Worm (Caenorhabditis elegans) whole organism, L1 larva: ENCODE results near the gene col-153.
A peak's percentile ranks its signal among the peaks of the same experiment; 100 is the strongest.

ENCODE experiments used
- C34B4.2 ChIP-seq: sonication (generic microtip); optimal IDR thresholded peaks from 2 replicates; lab custom pipeline; 2017; ENCODE audit warnings: mild to moderate bottlenecking, missing genetic modification characterization, missing compliant biosample characterization
- F16B12.6 ChIP-seq: fragments of 150-350 bp; optimal IDR thresholded peaks from 2 replicates; lab custom pipeline; 2014; ENCODE audit warnings: missing biosample characterization, missing genetic modification characterization
- Y116A8C.19 ChIP-seq: sonication (generic microtip); optimal IDR thresholded peaks from 2 replicates; lab custom pipeline; 2016; ENCODE audit warnings: missing compliant biosample characterization, missing genetic modification characterization, borderline replicate concordance
- alr-1 ChIP-seq: fragments of 200-800 bp; sonication (Bioruptor generic); optimal IDR thresholded peaks from 2 replicates; lab custom pipeline; 2018; ENCODE audit warnings: borderline replicate concordance, mild to moderate bottlenecking, missing genetic modification characterization, missing compliant biosample characterization
- blmp-1 ChIP-seq: fragments of 150-350 bp; optimal IDR thresholded peaks from 2 replicates; lab custom pipeline; 2014; ENCODE audit warnings: missing biosample characterization, missing genetic modification characterization
- ceh-88 ChIP-seq: fragments of 200-800 bp; sonication (Bioruptor generic); IDR thresholded peaks from 2 replicates; pipeline ENCODE4 v1.3.6; 2022; ENCODE audit warnings: missing genetic modification characterization, missing compliant biosample characterization
- ceh-90 ChIP-seq: sonication (generic microtip); optimal IDR thresholded peaks from 2 replicates; lab custom pipeline; 2016; ENCODE audit warnings: missing genetic modification characterization, missing compliant biosample characterization
- dpl-1 ChIP-seq, 3 experiments: fragments of 150-350 bp in 2 of 3; sonication (generic microtip) in 1 of 3; optimal IDR thresholded peaks; 2 replicates each; lab custom pipeline; 2014 to 2017; ENCODE audit warnings: missing biosample characterization in 3 of 3, missing genetic modification characterization in 3 of 3, missing genetic modification reagents in 3 of 3
- efl-1 ChIP-seq, 4 experiments: fragments of 150-350 bp; optimal IDR thresholded peaks in 3 of 4; peaks in 1 of 4; 1 replicate in 1 of 4; 2 replicates in 3 of 4; lab custom pipeline; 2014; ENCODE audit warnings: missing biosample characterization in 2 of 4, missing genetic modification characterization in 2 of 4, missing genetic modification reagents in 2 of 4
- efl-3 ChIP-seq: fragments of 200-800 bp; sonication (Bioruptor generic); optimal IDR thresholded peaks from 2 replicates; lab custom pipeline; 2018; ENCODE audit warnings: mild to moderate bottlenecking, missing genetic modification characterization, missing compliant biosample characterization
- egl-27 ChIP-seq, 2 experiments: fragments of 150-350 bp in 1 of 2; sonication (generic microtip); optimal IDR thresholded peaks; 3 replicates each; lab custom pipeline; 2017 to 2018; ENCODE audit warnings: missing biosample characterization in 2 of 2, missing genetic modification characterization in 2 of 2, missing genetic modification reagents in 2 of 2
- elt-3 ChIP-seq, 6 experiments: fragments of 150-350 bp in 1 of 6; sonication (generic microtip); optimal IDR thresholded peaks; 2 replicates each; lab custom pipeline; 2017 to 2018; ENCODE audit warnings: missing biosample characterization in 6 of 6, missing genetic modification characterization in 6 of 6, inconsistent platforms in 1 of 6
- ets-5 ChIP-seq: fragments of 200-800 bp; sonication (Bioruptor generic); IDR thresholded peaks from 2 replicates; pipeline ENCODE4 v1.3.6; 2022; ENCODE audit warnings: missing genetic modification characterization, missing compliant biosample characterization
- fkh-8 ChIP-seq: sonication (generic microtip); optimal IDR thresholded peaks from 2 replicates; lab custom pipeline; 2016; ENCODE audit warnings: mild to moderate bottlenecking, missing genetic modification characterization, missing compliant biosample characterization
- fos-1 ChIP-seq: fragments of 150-350 bp; optimal IDR thresholded peaks from 2 replicates; lab custom pipeline; 2014; ENCODE audit warnings: missing biosample characterization, missing genetic modification characterization
- hlh-4 ChIP-seq: sonication (generic microtip); optimal IDR thresholded peaks from 2 replicates; lab custom pipeline; 2016; ENCODE audit warnings: mild to moderate bottlenecking, missing genetic modification characterization, missing compliant biosample characterization
- irx-1 ChIP-seq: sonication (generic microtip); optimal IDR thresholded peaks from 2 replicates; lab custom pipeline; 2016; ENCODE audit warnings: missing genetic modification characterization, missing compliant biosample characterization
- isw-1 ChIP-seq: fragments of 200-800 bp; sonication (Bioruptor generic); IDR thresholded peaks from 2 replicates; pipeline ENCODE4 v1.3.6; 2022; ENCODE audit warnings: missing genetic modification characterization, missing compliant biosample characterization
- jun-1 ChIP-seq: fragments of 150-350 bp; optimal IDR thresholded peaks from 2 replicates; lab custom pipeline; 2014; ENCODE audit warnings: missing biosample characterization, missing genetic modification reagents, missing genetic modification characterization
- lir-3 ChIP-seq: sonication (generic microtip); optimal IDR thresholded peaks from 2 replicates; lab custom pipeline; 2016; ENCODE audit warnings: mild to moderate bottlenecking, missing genetic modification characterization, moderate library complexity, missing compliant biosample characterization; ENCODE audit not compliant: poor library complexity
- mab-9 ChIP-seq: fragments of 200-800 bp; sonication (Bioruptor generic); IDR thresholded peaks from 2 replicates; pipeline ENCODE4 v1.3.6; 2022; ENCODE audit warnings: missing genetic modification reagents, missing genetic modification characterization, missing compliant biosample characterization
- mdl-1 ChIP-seq, 2 experiments: fragments of 150-350 bp; optimal IDR thresholded peaks; 2 replicates each; lab custom pipeline; 2014 to 2017; ENCODE audit warnings: missing biosample characterization in 2 of 2, missing genetic modification characterization in 2 of 2, inconsistent platforms in 1 of 2
- mep-1 ChIP-seq: fragments of 150-350 bp; optimal IDR thresholded peaks from 2 replicates; lab custom pipeline; 2014; ENCODE audit warnings: missing biosample characterization, missing genetic modification characterization
- nhr-20 ChIP-seq: sonication (generic microtip); optimal IDR thresholded peaks from 2 replicates; lab custom pipeline; 2016; ENCODE audit warnings: mild to moderate bottlenecking, missing genetic modification characterization, missing compliant biosample characterization
- nhr-237 ChIP-seq: fragments of 150-350 bp; optimal IDR thresholded peaks from 2 replicates; lab custom pipeline; 2014; ENCODE audit warnings: missing biosample characterization, missing genetic modification characterization
- nhr-28 ChIP-seq: fragments of 150-350 bp; optimal IDR thresholded peaks from 2 replicates; lab custom pipeline; 2014; ENCODE audit warnings: missing biosample characterization, missing genetic modification characterization
- nhr-47 ChIP-seq: sonication (generic microtip); optimal IDR thresholded peaks from 2 replicates; lab custom pipeline; 2016; ENCODE audit warnings: mild to moderate bottlenecking, missing genetic modification characterization, moderate library complexity, missing compliant biosample characterization
- nhr-76 ChIP-seq: sonication (generic microtip); optimal IDR thresholded peaks from 2 replicates; lab custom pipeline; 2017; ENCODE audit warnings: missing biosample characterization, missing genetic modification characterization
- nhr-77 ChIP-seq: fragments of 150-350 bp; optimal IDR thresholded peaks from 2 replicates; lab custom pipeline; 2014; ENCODE audit warnings: missing biosample characterization, missing genetic modification characterization
- nhr-90 ChIP-seq: sonication (generic microtip); optimal IDR thresholded peaks from 2 replicates; lab custom pipeline; 2016; ENCODE audit warnings: mild to moderate bottlenecking, missing genetic modification characterization, missing compliant biosample characterization; ENCODE audit not compliant: poor library complexity
- pag-3 ChIP-seq: sonication (generic microtip); optimal IDR thresholded peaks from 2 replicates; lab custom pipeline; 2017; ENCODE audit warnings: missing genetic modification characterization, mild to moderate bottlenecking, missing compliant biosample characterization, antibody characterized with exemption, borderline replicate concordance; ENCODE audit not compliant: insufficient read depth
- pax-3 ChIP-seq: fragments of 200-800 bp; sonication (Bioruptor generic); optimal IDR thresholded peaks from 2 replicates; lab custom pipeline; 2018; ENCODE audit warnings: mild to moderate bottlenecking, missing genetic modification characterization, moderate library complexity, missing compliant biosample characterization
- pqm-1 ChIP-seq: sonication (generic microtip); optimal IDR thresholded peaks from 3 replicates; lab custom pipeline; 2017; ENCODE audit warnings: missing biosample characterization, missing genetic modification characterization
- unc-130 ChIP-seq: fragments of 150-350 bp; optimal IDR thresholded peaks from 2 replicates; lab custom pipeline; 2017; ENCODE audit warnings: missing biosample characterization, missing genetic modification characterization, inconsistent platforms
- unc-30 ChIP-seq: sonication (generic microtip); optimal IDR thresholded peaks from 2 replicates; lab custom pipeline; 2017; ENCODE audit warnings: missing biosample characterization, missing genetic modification characterization
- unc-86 ChIP-seq: sonication (generic microtip); optimal IDR thresholded peaks from 2 replicates; lab custom pipeline; 2016; ENCODE audit warnings: missing genetic modification characterization, missing compliant biosample characterization
- unc-98 ChIP-seq: fragments of 200-800 bp; sonication (Bioruptor generic); IDR thresholded peaks from 2 replicates; pipeline ENCODE4 v1.3.6; 2022; ENCODE audit warnings: missing genetic modification characterization, missing compliant biosample characterization
- vab-15 ChIP-seq: sonication (generic microtip); optimal IDR thresholded peaks from 2 replicates; lab custom pipeline; 2017; ENCODE audit warnings: missing genotype, mild to moderate bottlenecking, missing genetic modification characterization, missing compliant biosample characterization
- zag-1 ChIP-seq: fragments of 150-350 bp; optimal IDR thresholded peaks from 2 replicates; lab custom pipeline; 2014; ENCODE audit warnings: missing biosample characterization, missing genetic modification characterization
- zip-4 ChIP-seq: fragments of 200-800 bp; sonication (Bioruptor generic); optimal IDR thresholded peaks from 2 replicates; lab custom pipeline; 2018; ENCODE audit warnings: mild to moderate bottlenecking, missing genetic modification characterization, moderate library complexity, missing compliant biosample characterization
- ztf-4 ChIP-seq: fragments of 150-350 bp; optimal IDR thresholded peaks from 2 replicates; lab custom pipeline; 2014; ENCODE audit warnings: missing biosample characterization, missing genetic modification characterization

col-153 gene

DNA sequence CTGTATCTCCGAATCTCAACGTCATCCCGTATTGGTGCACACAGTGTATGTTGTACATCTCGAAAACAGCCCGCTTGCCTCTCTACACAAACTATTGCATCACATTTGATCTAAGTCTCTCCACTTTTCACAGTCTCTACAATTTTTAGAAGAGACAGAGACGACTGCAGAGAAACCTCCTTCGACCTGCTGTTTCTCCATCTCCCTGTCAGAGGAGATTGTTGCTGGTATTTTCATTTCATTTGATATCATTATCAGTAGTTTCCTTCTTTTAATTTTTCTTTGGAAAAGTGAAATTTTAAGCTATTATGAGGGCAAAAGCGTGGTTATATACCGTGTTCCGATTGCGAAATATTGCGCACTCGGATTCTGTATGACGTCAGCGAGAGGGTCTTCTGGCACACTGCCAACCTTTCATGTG, 9.0 kb upstream of the col-153 start (continued):
- TF ChIP-seq elt-3 (tag; optimal IDR thresholded peaks at IDR 0.05; lab: Kevin White, UChicago) (peak in 3 of 6 experiments; percentile 19 to 83 (median 61)), hlh-4 (tag; lab: Kevin White, UChicago) (no peak), efl-1 (optimal IDR thresholded peaks at IDR 0.05; lab: Kevin White, UChicago) (peak; percentile 38 to 67), efl-1 (GFP tag; optimal IDR thresholded peaks at IDR 0.05 in 1 of 2; lab: Kevin White, UChicago) (no peak), unc-98 (GFP tag; lab: Robert Waterston, UW) (no peak), Y116A8C.19 (tag; lab: Kevin White, UChicago) (no peak), nhr-237 (tag; lab: Kevin White, UChicago) (no peak), ztf-4 (peak; percentile 16), nhr-90 (tag; lab: Kevin White, UChicago) (peak; percentile 50), irx-1 (tag; lab: Kevin White, UChicago) (no peak), efl-3 (GFP tag; lab: Kevin White, UChicago) (no peak), nhr-20 (tag; lab: Kevin White, UChicago) (peak; percentile 73), nhr-28 (tag; lab: Kevin White, UChicago) (no peak), zag-1 (tag; lab: Kevin White, UChicago) (no peak), zip-4 (GFP tag; lab: Kevin White, UChicago) (peak; percentile 71), pax-3 (tag; lab: Kevin White, UChicago) (no peak), mdl-1 (tag; optimal IDR thresholded peaks at IDR 0.05; lab: Kevin White, UChicago) (peak in 1 of 2 experiments; percentile 53), nhr-47 (tag; lab: Kevin White, UChicago) (peak; percentile 57), blmp-1 (tag; lab: Kevin White, UChicago) (peak; percentile 93), alr-1 (tag; lab: Kevin White, UChicago) (no peak), pag-3 (tag; lab: Kevin White, UChicago) (no peak), isw-1 (no peak), egl-27 (tag; optimal IDR thresholded peaks at IDR 0.05; lab: Kevin White, UChicago) (no peak), unc-30 (tag; lab: Kevin White, UChicago) (no peak), fkh-8 (tag; lab: Kevin White, UChicago) (peak; percentile 7), C34B4.2 (tag; lab: Kevin White, UChicago) (no peak), dpl-1 (GFP tag; optimal IDR thresholded peaks at IDR 0.05; lab: Kevin White, UChicago) (peak; percentile 4 to 32 (median 30)), nhr-76 (tag; lab: Kevin White, UChicago) (no peak), lir-3 (no peak), mab-9 (GFP tag; lab: Robert Waterston, UW) (no peak), pqm-1 (tag; lab: Kevin White, UChicago) (peak; percentile 16), jun-1 (peak; percentile 62), unc-130 (tag; lab: Kevin White, UChicago) (no peak), ceh-90 (tag; lab: Kevin White, UChicago) (peak; percentile 14), F16B12.6 (tag; lab: Kevin White, UChicago) (no peak), ceh-88 (GFP tag; lab: Robert Waterston, UW) (no peak), vab-15 (tag; lab: Kevin White, UChicago) (no peak)

DNA sequence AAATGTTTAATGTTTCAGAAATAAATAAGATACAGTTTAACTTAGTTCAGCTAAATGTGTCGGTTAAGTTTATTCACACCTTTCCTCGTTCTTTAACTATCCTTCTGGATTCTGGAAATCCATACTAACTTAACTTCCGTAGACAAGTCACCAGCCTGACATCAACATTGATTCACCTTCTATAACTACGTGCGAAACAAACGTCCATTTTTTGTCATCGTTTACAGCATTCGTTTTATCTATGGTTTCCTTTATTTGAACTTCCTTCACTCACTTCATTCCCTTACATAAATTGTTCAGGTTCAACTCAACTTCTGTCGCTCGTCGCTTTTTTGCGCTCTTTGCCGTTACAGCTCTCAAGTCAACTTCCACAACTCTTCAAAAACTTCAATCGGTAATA, 8.5 kb upstream of the col-153 start, which contains the start of gene F17C11.26:
F17C11.26 (plus strand) TSS at position 301 of the 400 bp plus-strand sequence.
- no peak for TF ChIP-seq nhr-28 (tag; lab: Kevin White, UChicago)
- no peak for TF ChIP-seq nhr-77
- no peak for TF ChIP-seq ets-5 (GFP tag; lab: Robert Waterston, UW)
- TF ChIP-seq mep-1 (tag; lab: Kevin White, UChicago), result no peak
- no peak for TF ChIP-seq fos-1 (tag; lab: Kevin White, UChicago)
- TF ChIP-seq fkh-8 (tag; lab: Kevin White, UChicago), result no peak
- TF ChIP-seq mdl-1 (tag; optimal IDR thresholded peaks at IDR 0.05; lab: Kevin White, UChicago), result no peak
- TF ChIP-seq ztf-4, result no peak
- TF ChIP-seq unc-86 (tag; lab: Kevin White, UChicago), result no peak
